Worm (Caenorhabditis elegans): ENCODE measurements around the gene eelo-2.

DNA sequence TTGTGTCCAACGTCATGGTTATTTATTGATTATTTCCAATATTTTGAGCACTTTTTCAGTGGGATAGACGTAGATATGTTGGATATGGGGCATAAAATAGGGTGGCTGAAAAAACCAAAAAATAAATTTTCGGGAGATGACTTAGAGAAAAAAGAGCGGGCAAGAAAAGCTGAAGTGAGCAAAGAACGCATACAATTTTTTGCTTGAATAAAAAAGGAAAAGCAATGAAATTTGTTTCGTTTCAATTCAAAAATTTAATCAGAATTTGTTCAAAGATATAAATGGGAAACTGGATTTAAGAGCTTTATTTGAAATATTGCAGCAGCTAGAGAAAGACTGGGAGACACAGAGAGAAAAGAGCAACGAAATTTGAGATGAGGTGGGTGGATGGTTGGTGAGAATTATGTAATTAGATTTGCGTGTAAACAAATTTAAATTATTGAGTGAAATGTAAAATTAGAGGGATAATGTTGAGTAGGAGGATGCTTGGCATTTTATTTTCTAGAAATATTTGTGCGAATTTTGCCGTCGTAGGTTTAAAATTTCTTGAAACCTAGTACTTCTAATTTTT lies 41.8 kb downstream of the eelo-2 start, which contains the start of the genes T28F3.11 and slc-17.4:
- TF ChIP-seq ztf-11 (tag; optimal IDR thresholded peaks at IDR 0.05) (no peak), lin-13 (GFP tag; optimal IDR thresholded peaks at IDR 0.05) (no peak)

Data from whole organism, L2 larva.